Fruit fly (Drosophila melanogaster) whole organism, embryonic: Measurements from ENCODE around the gene CG15528.

Experiments
- Atf-2 ChIP-seq: fragments of 200-800 bp; sonication (Bioruptor generic); optimal IDR thresholded peaks from 2 replicates; lab custom pipeline; 2016; ENCODE audit warnings: missing biosample characterization, missing genetic modification characterization
- CG1024 ChIP-seq: fragments of 200-800 bp; sonication (Bioruptor generic); IDR thresholded peaks from 2 replicates; pipeline ENCODE4 v1.3.6; 2022; ENCODE audit warnings: missing biosample characterization, missing genetic modification characterization
- CG10565 ChIP-seq: fragments of 200-800 bp; sonication (Bioruptor generic); optimal IDR thresholded peaks from 3 replicates; lab custom pipeline; 2016; ENCODE audit warnings: missing biosample characterization, mild to moderate bottlenecking, missing genetic modification characterization
- CG12155 ChIP-seq: fragments of 200-800 bp; sonication (Bioruptor generic); optimal IDR thresholded peaks from 3 replicates; lab custom pipeline; 2016; ENCODE audit warnings: missing biosample characterization, missing genetic modification characterization
- CG12769 ChIP-seq: fragments of 200-800 bp; sonication (Bioruptor generic); optimal IDR thresholded peaks from 2 replicates; lab custom pipeline; 2019; ENCODE audit warnings: missing biosample characterization, mild to moderate bottlenecking, missing genetic modification characterization, moderate library complexity
- CG13296 ChIP-seq: fragments of 200-800 bp; sonication (Bioruptor generic); optimal IDR thresholded peaks from 3 replicates; lab custom pipeline; 2018; ENCODE audit warnings: missing biosample characterization, mild to moderate bottlenecking, missing genetic modification characterization
- CG14710 ChIP-seq: fragments of 200-800 bp; sonication (Bioruptor generic); optimal IDR thresholded peaks from 3 replicates; lab custom pipeline; 2019; ENCODE audit warnings: missing biosample characterization, mild to moderate bottlenecking, missing genetic modification characterization, moderate library complexity
- CG15011 ChIP-seq: fragments of 200-800 bp; sonication (Bioruptor generic); optimal IDR thresholded peaks from 3 replicates; lab custom pipeline; 2018; ENCODE audit warnings: missing biosample characterization, mild to moderate bottlenecking, missing genetic modification characterization
- CG15696 ChIP-seq: fragments of 200-800 bp; sonication (Bioruptor generic); optimal IDR thresholded peaks from 2 replicates; lab custom pipeline; 2019; ENCODE audit warnings: missing biosample characterization, mild to moderate bottlenecking, missing genetic modification characterization, moderate library complexity
- CG16779 ChIP-seq: fragments of 200-800 bp; sonication (Bioruptor generic); IDR thresholded peaks from 2 replicates; pipeline ENCODE4 v1.3.6; 2022; ENCODE audit warnings: missing biosample characterization, missing genetic modification characterization
- CG16813 ChIP-seq: fragments of 200-800 bp; sonication (Bioruptor generic); IDR thresholded peaks from 3 replicates; pipeline ENCODE4 v1.3.6; 2022; ENCODE audit warnings: missing biosample characterization, missing genetic modification characterization; ENCODE audit not compliant: partially characterized antibody
- CG16815 ChIP-seq: fragments of 200-800 bp; sonication (Bioruptor generic); optimal IDR thresholded peaks from 3 replicates; lab custom pipeline; 2017; ENCODE audit warnings: missing biosample characterization, mild to moderate bottlenecking, missing genetic modification characterization
- CG17328 ChIP-seq: fragments of 200-800 bp; sonication (Bioruptor generic); IDR thresholded peaks from 2 replicates; pipeline ENCODE4 v1.3.6; 2022; ENCODE audit warnings: missing biosample characterization, missing genetic modification characterization
- CG17802 ChIP-seq: fragments of 200-800 bp; sonication (Bioruptor generic); optimal IDR thresholded peaks from 2 replicates; lab custom pipeline; 2018; ENCODE audit warnings: missing biosample characterization, mild to moderate bottlenecking, missing genetic modification characterization, moderate library complexity
- CG18011 ChIP-seq: fragments of 200-800 bp; sonication (Bioruptor generic); optimal IDR thresholded peaks from 2 replicates; lab custom pipeline; 2017; ENCODE audit warnings: missing biosample characterization, missing genetic modification characterization, mild to moderate bottlenecking, moderate library complexity, missing genotype
- CG30020 ChIP-seq: fragments of 200-800 bp; optimal IDR thresholded peaks from 2 replicates; lab custom pipeline; 2019; ENCODE audit warnings: missing biosample characterization, mild to moderate bottlenecking, missing genetic modification characterization, moderate library complexity
- CG30403 ChIP-seq: fragments of 200-800 bp; sonication (Bioruptor generic); optimal IDR thresholded peaks from 3 replicates; lab custom pipeline; 2016; ENCODE audit warnings: missing biosample characterization, missing genetic modification characterization
- CG3065 ChIP-seq: fragments of 200-800 bp; sonication (Bioruptor generic); optimal IDR thresholded peaks from 2 replicates; lab custom pipeline; 2016; ENCODE audit warnings: missing biosample characterization, missing genetic modification characterization
- CG32767 ChIP-seq: fragments of 200-800 bp; sonication (Bioruptor generic); IDR thresholded peaks from 2 replicates; pipeline ENCODE4 v1.3.6; 2022; ENCODE audit warnings: missing biosample characterization, missing genetic modification characterization
- CG4328 ChIP-seq: fragments of 200-800 bp; sonication (Bioruptor generic); optimal IDR thresholded peaks from 3 replicates; lab custom pipeline; 2017; ENCODE audit warnings: missing biosample characterization, missing genetic modification reagents, missing genetic modification characterization
- CG4707 ChIP-seq: fragments of 200-800 bp; sonication (Bioruptor generic); optimal IDR thresholded peaks from 2 replicates; lab custom pipeline; 2018; ENCODE audit warnings: missing biosample characterization, mild to moderate bottlenecking, missing genetic modification characterization, moderate library complexity
- CG7372 ChIP-seq: fragments of 200-800 bp; sonication (Bioruptor generic); IDR thresholded peaks from 2 replicates; pipeline ENCODE4 v1.3.6; 2022; ENCODE audit warnings: missing biosample characterization, missing genetic modification characterization
- CG9876 ChIP-seq: fragments of 200-800 bp; sonication (Bioruptor generic); optimal IDR thresholded peaks from 2 replicates; lab custom pipeline; 2016; ENCODE audit warnings: missing biosample characterization, missing genetic modification characterization
- CkIIα-i1 ChIP-seq: fragments of 200-800 bp; sonication (Bioruptor generic); IDR thresholded peaks from 2 replicates; pipeline ENCODE4 v1.3.6; 2022; ENCODE audit warnings: missing biosample characterization, missing genetic modification characterization
- Dp ChIP-seq: fragments of 200-800 bp; sonication (Bioruptor generic); optimal IDR thresholded peaks from 2 replicates; lab custom pipeline; 2018; ENCODE audit warnings: missing biosample characterization, mild to moderate bottlenecking, missing genetic modification characterization, moderate library complexity
- H15 ChIP-seq: fragments of 200-800 bp; sonication (Bioruptor generic); IDR thresholded peaks from 3 replicates; pipeline ENCODE4 v1.3.6; 2022; ENCODE audit warnings: missing biosample characterization, missing genetic modification characterization
- HLHmδ ChIP-seq: fragments of 200-800 bp; sonication (Bioruptor generic); optimal IDR thresholded peaks from 2 replicates; lab custom pipeline; 2018; ENCODE audit warnings: missing biosample characterization, mild to moderate bottlenecking, missing genetic modification characterization, moderate library complexity
- Hmr ChIP-seq: fragments of 200-800 bp; sonication (Bioruptor generic); optimal IDR thresholded peaks from 3 replicates; lab custom pipeline; 2017; ENCODE audit warnings: mild to moderate bottlenecking, missing biosample characterization, missing genetic modification reagents, missing genetic modification characterization
- Hr39 ChIP-seq: fragments of >200 bp; optimal IDR thresholded peaks from 2 replicates; lab custom pipeline; 2017
- Hr78 ChIP-seq, 2 experiments: fragments of 200-800 bp in 1 of 2; fragments of >200 bp in 1 of 2; sonication (Bioruptor generic) in 1 of 2; optimal IDR thresholded peaks; 2 replicates each; lab custom pipeline; 2017 to 2019; ENCODE audit warnings: missing biosample characterization in 2 of 2, missing genetic modification characterization in 2 of 2, mild to moderate bottlenecking in 1 of 2, moderate library complexity in 1 of 2
- MTF-1 ChIP-seq: fragments of 200-800 bp; sonication (Bioruptor generic); optimal IDR thresholded peaks from 2 replicates; lab custom pipeline; 2018; ENCODE audit warnings: missing biosample characterization, mild to moderate bottlenecking, missing genetic modification characterization, borderline replicate concordance
- PHDP ChIP-seq: fragments of 200-800 bp; sonication (Bioruptor generic); optimal IDR thresholded peaks from 3 replicates; lab custom pipeline; 2018; ENCODE audit warnings: missing biosample characterization, mild to moderate bottlenecking, missing genetic modification characterization, moderate library complexity
- Poxn ChIP-seq: fragments of 200-800 bp; sonication (Bioruptor generic); IDR thresholded peaks from 2 replicates; pipeline ENCODE4 v1.3.6; 2022; ENCODE audit warnings: missing biosample characterization, missing genetic modification characterization
- YL-1 ChIP-seq: fragments of 200-800 bp; sonication (Bioruptor generic); optimal IDR thresholded peaks from 3 replicates; lab custom pipeline; 2017; ENCODE audit warnings: missing biosample characterization, mild to moderate bottlenecking, missing genetic modification characterization
- crp ChIP-seq, 2 experiments: fragments of 200-800 bp; sonication (Bioruptor generic); optimal IDR thresholded peaks; 2 replicates in 1 of 2; 3 replicates in 1 of 2; lab custom pipeline; 2017; ENCODE audit warnings: missing biosample characterization in 2 of 2, missing genetic modification characterization in 2 of 2, mild to moderate bottlenecking in 1 of 2, moderate library complexity in 1 of 2
- cwo ChIP-seq: fragments of 200-800 bp; sonication (Bioruptor generic); optimal IDR thresholded peaks from 3 replicates; lab custom pipeline; 2017; ENCODE audit warnings: missing biosample characterization, missing genetic modification characterization, mild to moderate bottlenecking, moderate library complexity, missing genetic modification reagents
- exex ChIP-seq: fragments of 200-800 bp; sonication (Bioruptor generic); optimal IDR thresholded peaks from 4 replicates; lab custom pipeline; 2018; ENCODE audit warnings: missing biosample characterization, mild to moderate bottlenecking, missing genetic modification characterization, moderate library complexity
- fd3F ChIP-seq: fragments of 200-800 bp; sonication (Bioruptor generic); optimal IDR thresholded peaks from 2 replicates; lab custom pipeline; 2018; ENCODE audit warnings: missing biosample characterization, mild to moderate bottlenecking, missing genetic modification characterization, moderate library complexity
- fd96Cb ChIP-seq: fragments of 200-800 bp; sonication (Bioruptor generic); optimal IDR thresholded peaks from 2 replicates; lab custom pipeline; 2018; ENCODE audit warnings: missing biosample characterization, mild to moderate bottlenecking, missing genetic modification characterization, moderate library complexity
- gfzf ChIP-seq: fragments of 200-800 bp; sonication (Bioruptor generic); optimal IDR thresholded peaks from 2 replicates; lab custom pipeline; 2016; ENCODE audit warnings: missing biosample characterization, mild to moderate bottlenecking, missing genetic modification characterization, moderate library complexity
- insv ChIP-seq, 2 experiments: fragments of 200-800 bp; sonication (Bioruptor generic); optimal IDR thresholded peaks; 3 replicates each; lab custom pipeline; 2016 to 2018; ENCODE audit warnings: missing biosample characterization in 2 of 2, missing genetic modification characterization in 2 of 2
- lilli ChIP-seq: fragments of 200-800 bp; sonication (Bioruptor generic); optimal IDR thresholded peaks from 3 replicates; lab custom pipeline; 2016; ENCODE audit warnings: missing biosample characterization, missing genetic modification characterization
- ranshi ChIP-seq: fragments of 200-800 bp; sonication (Bioruptor generic); IDR thresholded peaks from 2 replicates; pipeline ENCODE4 v1.3.6; 2022; ENCODE audit warnings: missing biosample characterization, missing genetic modification characterization
- ro ChIP-seq: fragments of 200-800 bp; sonication (Bioruptor generic); IDR thresholded peaks from 2 replicates; pipeline ENCODE4 v1.3.6; 2022; ENCODE audit warnings: missing biosample characterization, missing genetic modification characterization
- sens ChIP-seq: fragments of 200-800 bp; sonication (Bioruptor generic); peaks from one replicate; lab custom pipeline; 2016; ENCODE audit warnings: missing biosample characterization, missing genetic modification characterization
- seq ChIP-seq: fragments of 200-800 bp; sonication (Bioruptor generic); IDR thresholded peaks from 2 replicates; pipeline ENCODE4 v1.3.6; 2022; ENCODE audit warnings: missing biosample characterization, missing genetic modification characterization
- tx ChIP-seq: fragments of 200-800 bp; sonication (Bioruptor generic); optimal IDR thresholded peaks from 2 replicates; lab custom pipeline; 2016; ENCODE audit warnings: missing biosample characterization, missing genetic modification characterization
- zen ChIP-seq: fragments of 200-800 bp; sonication (Bioruptor generic); optimal IDR thresholded peaks from 3 replicates; lab custom pipeline; 2018; ENCODE audit warnings: missing biosample characterization, mild to moderate bottlenecking, missing genetic modification characterization, moderate library complexity

Gene CG15528

DNA sequence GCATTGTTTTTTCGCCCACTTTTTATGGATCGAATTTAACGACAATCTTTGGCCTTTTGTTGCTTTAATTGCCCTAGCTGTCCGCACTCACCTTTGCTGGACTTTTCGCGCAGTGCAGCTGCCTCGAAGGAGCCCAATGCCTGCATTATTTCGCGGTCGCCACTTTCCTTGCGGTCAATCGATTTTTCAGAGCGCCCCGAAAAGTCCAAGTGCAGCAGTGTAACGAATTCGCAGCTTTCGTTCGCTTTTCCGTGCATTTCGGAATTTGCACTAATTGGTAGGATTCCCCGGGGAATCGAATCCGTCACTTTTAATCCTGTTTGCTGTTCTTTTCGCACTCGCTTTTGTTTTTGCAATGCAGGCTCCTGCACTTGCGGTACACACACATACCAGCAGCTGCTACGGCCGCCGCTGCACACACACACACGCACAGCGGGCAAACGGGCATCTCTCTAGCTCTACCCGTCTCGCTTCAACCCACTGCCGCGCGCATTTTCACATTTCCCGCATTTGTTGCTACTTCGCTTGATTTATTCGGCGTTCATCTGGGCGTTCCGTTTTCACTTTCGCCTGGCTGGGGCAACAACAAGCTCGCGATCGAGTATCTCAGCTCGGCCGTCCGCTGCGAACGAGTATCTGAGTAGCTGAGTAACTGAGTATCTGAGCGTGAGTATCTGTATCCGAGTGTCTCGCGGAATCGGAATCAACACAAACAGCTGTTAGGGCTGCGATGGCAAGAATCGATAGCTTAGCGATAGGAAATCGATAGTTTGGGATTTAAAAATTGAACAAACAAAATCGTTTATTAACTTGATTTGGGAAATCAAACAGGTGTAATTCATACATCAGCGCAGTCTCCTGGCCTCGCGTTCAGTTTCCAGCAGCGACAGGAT is 30.1 kb downstream of the CG15528 start, which contains the start of gene Mgat2 (continued):
- TF ChIP-seq crp (GFP tag; optimal IDR thresholded peaks at IDR 0.05; lab: Kevin White, UChicago) (peak; percentile 73 to 96), zen (tag; lab: Kevin White, UChicago) (no peak), ranshi (GFP tag; lab: Robert Waterston, UW) (no peak; the same call in 1 of the 2 replicates), CkIIα-i1 (no peak), CG30020 (tag; lab: Kevin White, UChicago) (no peak), Hr39 (lab: Kevin White, UChicago) (no peak), CG16813 (GFP tag; lab: Robert Waterston, UW) (peak; percentile 79), CG17802 (tag; lab: Kevin White, UChicago) (no peak), CG30403 (GFP tag; lab: Kevin White, UChicago) (no peak), seq (no peak), PHDP (tag; lab: Kevin White, UChicago) (no peak), tx (GFP tag; lab: Kevin White, UChicago) (no peak), Hr78 (GFP tag; optimal IDR thresholded peaks at IDR 0.05; lab: Kevin White, UChicago) (no peak), Dp (peak; percentile 79), insv (GFP tag; optimal IDR thresholded peaks at IDR 0.05; lab: Kevin White, UChicago) (no peak), CG18011 (GFP tag; lab: Kevin White, UChicago) (no peak), CG4328 (GFP tag; lab: Kevin White, UChicago) (peak; percentile 9), CG10565 (GFP tag; lab: Kevin White, UChicago) (no peak), CG15696 (tag; lab: Kevin White, UChicago) (no peak), YL-1 (GFP tag; lab: Kevin White, UChicago) (peak; percentile 65), CG7372 (GFP tag; lab: Robert Waterston, UW) (no peak), CG12769 (tag; lab: Kevin White, UChicago) (peak; percentile 95), CG1024 (GFP tag; lab: Robert Waterston, UW) (no peak; the same call in 1 of the 2 replicates), fd96Cb (tag; lab: Kevin White, UChicago) (no peak), ro (GFP tag; lab: Robert Waterston, UW) (no peak), Hmr (GFP tag; lab: Kevin White, UChicago) (peak; percentile 31), sens (GFP tag; lab: Kevin White, UChicago) (peak; percentile 65), Poxn (GFP tag; lab: Robert Waterston, UW) (no peak), Atf-2 (no peak), CG32767 (GFP tag; lab: Robert Waterston, UW) (peak; percentile 28; the same call in 1 of the 2 replicates), CG3065 (GFP tag; lab: Kevin White, UChicago) (no peak), CG16815 (no peak), CG14710 (tag; lab: Kevin White, UChicago) (peak; percentile 19), HLHmδ (GFP tag; lab: Kevin White, UChicago) (peak; percentile 97), fd3F (GFP tag; lab: Kevin White, UChicago) (no peak), MTF-1 (GFP tag; lab: Kevin White, UChicago) (peak; percentile 62), CG16779 (no peak), lilli (GFP tag; lab: Kevin White, UChicago) (no peak), H15 (GFP tag; lab: Robert Waterston, UW) (no peak), CG9876 (GFP tag; lab: Kevin White, UChicago) (no peak), CG17328 (GFP tag; lab: Robert Waterston, UW) (no peak), exex (tag; lab: Kevin White, UChicago) (no peak), CG13296 (GFP tag; lab: Kevin White, UChicago) (peak; percentile 41), gfzf (GFP tag; lab: Kevin White, UChicago) (no peak), cwo (GFP tag; lab: Kevin White, UChicago) (no peak), CG12155 (GFP tag; lab: Kevin White, UChicago) (peak; percentile 92), CG4707 (peak; percentile 62), CG15011 (no peak)
